Worm (Caenorhabditis elegans) whole organism, mixed stage, embryonic: ENCODE measurements around the gene ttr-48.

Source experiments
- elt-3 ChIP-seq: fragments of 150-350 bp; optimal IDR thresholded peaks from 2 replicates; lab custom pipeline; 2014; ENCODE audit warnings: missing biosample characterization, missing genetic modification characterization
- lin-13 ChIP-seq: fragments of 150-350 bp; optimal IDR thresholded peaks from 2 replicates; lab custom pipeline; 2014; ENCODE audit warnings: missing biosample characterization, missing genetic modification characterization
- mab-5 ChIP-seq: fragments of 150-350 bp; optimal IDR thresholded peaks from 2 replicates; lab custom pipeline; 2014; ENCODE audit warnings: missing biosample characterization, missing genetic modification characterization
- mep-1 ChIP-seq: fragments of 150-350 bp; optimal IDR thresholded peaks from 2 replicates; lab custom pipeline; 2017; ENCODE audit warnings: missing biosample characterization, missing genetic modification reagents, missing genetic modification characterization, inconsistent platforms
- nhr-12 ChIP-seq: fragments of 150-350 bp; optimal IDR thresholded peaks from 2 replicates; lab custom pipeline; 2014; ENCODE audit warnings: missing biosample characterization, missing genetic modification characterization
- nhr-237 ChIP-seq: fragments of 150-350 bp; optimal IDR thresholded peaks from 2 replicates; lab custom pipeline; 2014; ENCODE audit warnings: missing biosample characterization, missing genetic modification characterization
- nhr-28 ChIP-seq: fragments of 150-350 bp; optimal IDR thresholded peaks from 2 replicates; lab custom pipeline; 2014; ENCODE audit warnings: missing biosample characterization, missing genetic modification characterization
- unc-120 ChIP-seq: sonication (generic microtip); optimal IDR thresholded peaks from 2 replicates; lab custom pipeline; 2017; ENCODE audit warnings: missing genetic modification characterization, missing compliant biosample characterization; ENCODE audit not compliant: poor library complexity, severe bottlenecking
- zip-8 ChIP-seq: fragments of 150-350 bp; optimal IDR thresholded peaks from 2 replicates; lab custom pipeline; 2014; ENCODE audit warnings: missing biosample characterization, missing genetic modification characterization

DNA sequence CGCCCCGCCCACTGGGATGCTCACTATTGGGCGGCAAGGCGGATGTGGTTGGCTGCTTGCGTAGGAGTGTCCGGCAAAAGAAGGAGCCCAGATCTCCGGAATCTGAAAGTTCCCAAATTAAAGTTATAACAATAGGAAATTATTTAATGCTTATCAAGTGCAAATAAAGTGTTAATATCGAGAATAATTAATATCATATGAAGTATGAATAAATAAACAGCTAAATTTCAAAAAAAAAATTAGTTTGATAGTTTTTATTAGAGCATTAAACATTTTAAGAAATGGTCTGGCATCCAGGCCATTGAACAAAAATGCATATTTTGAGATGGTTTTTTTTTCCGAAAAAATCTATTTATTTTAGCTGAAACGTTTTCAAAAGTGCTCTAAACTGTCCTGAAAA, 31.2 kb upstream of the ttr-48 start, which contains the start of gene lim-4:
- TF ChIP-seq zip-8 (tag; lab: Kevin White, UChicago) = no peak
- TF ChIP-seq elt-3 = no peak
- no peak for TF ChIP-seq nhr-237 (tag; lab: Kevin White, UChicago)
- no peak for TF ChIP-seq nhr-28
- TF ChIP-seq mab-5 (tag; lab: Kevin White, UChicago) = no peak
- TF ChIP-seq unc-120 (tag; lab: Kevin White, UChicago) = no peak
- TF ChIP-seq lin-13 (tag; lab: Kevin White, UChicago) = no peak
- TF ChIP-seq nhr-12 (tag; lab: Kevin White, UChicago) = no peak
- no peak for TF ChIP-seq mep-1 (tag; lab: Kevin White, UChicago)
